Worm (Caenorhabditis elegans) whole organism, mixed stage, embryonic: Measurements from ENCODE around the gene R13A5.7.
A peak's percentile ranks its signal among the peaks of the same experiment; 100 is the strongest.

ENCODE experiments used
- M03D4.4 ChIP-seq: sonication (generic microtip); optimal IDR thresholded peaks from 2 replicates; lab custom pipeline; 2017; ENCODE audit warnings: mild to moderate bottlenecking, missing genetic modification characterization, missing compliant biosample characterization
- bed-3 ChIP-seq: fragments of 200-800 bp; sonication (Bioruptor generic); optimal IDR thresholded peaks from 3 replicates; lab custom pipeline; 2018; ENCODE audit warnings: mild to moderate bottlenecking, missing genetic modification characterization, moderate library complexity, missing compliant biosample characterization
- blmp-1 ChIP-seq: fragments of 150-350 bp; optimal IDR thresholded peaks from 2 replicates; lab custom pipeline; 2014; ENCODE audit warnings: missing biosample characterization, missing genetic modification characterization
- ceh-39 ChIP-seq: fragments of 150-350 bp; optimal IDR thresholded peaks from 2 replicates; lab custom pipeline; 2014; ENCODE audit warnings: missing biosample characterization, missing genetic modification characterization
- ceh-43 ChIP-seq: fragments of 200-800 bp; sonication (Bioruptor generic); optimal IDR thresholded peaks from 2 replicates; lab custom pipeline; 2018; ENCODE audit warnings: mild to moderate bottlenecking, missing genetic modification characterization, moderate library complexity, missing compliant biosample characterization
- ceh-83 ChIP-seq: fragments of 200-800 bp; sonication (Bioruptor generic); optimal IDR thresholded peaks from 2 replicates; lab custom pipeline; 2018; ENCODE audit warnings: mild to moderate bottlenecking, missing genetic modification characterization, missing compliant biosample characterization
- ces-1 ChIP-seq: fragments of 150-350 bp; optimal IDR thresholded peaks from 2 replicates; lab custom pipeline; 2014; ENCODE audit warnings: missing biosample characterization, missing genetic modification reagents, missing genetic modification characterization
- cnd-1 ChIP-seq: fragments of 200-800 bp; sonication (Bioruptor generic); optimal IDR thresholded peaks from 2 replicates; lab custom pipeline; 2018; ENCODE audit warnings: mild to moderate bottlenecking, missing genetic modification characterization, missing compliant biosample characterization
- drap-1 ChIP-seq: fragments of 200-800 bp; sonication (Bioruptor generic); optimal IDR thresholded peaks from 3 replicates; lab custom pipeline; 2018; ENCODE audit warnings: mild to moderate bottlenecking, missing genetic modification characterization, missing compliant biosample characterization
- elt-1 ChIP-seq: sonication (generic microtip); optimal IDR thresholded peaks from 2 replicates; lab custom pipeline; 2017; ENCODE audit warnings: missing genetic modification characterization, mild to moderate bottlenecking, missing compliant biosample characterization, antibody characterized with exemption, moderate library complexity, borderline replicate concordance; ENCODE audit not compliant: insufficient read depth
- elt-3 ChIP-seq: fragments of 150-350 bp; optimal IDR thresholded peaks from 2 replicates; lab custom pipeline; 2014; ENCODE audit warnings: missing biosample characterization, missing genetic modification characterization
- flh-1 ChIP-seq: fragments of 200-800 bp; sonication (Bioruptor generic); optimal IDR thresholded peaks from 2 replicates; lab custom pipeline; 2018; ENCODE audit warnings: mild to moderate bottlenecking, missing genetic modification characterization, moderate library complexity, missing compliant biosample characterization
- ham-2 ChIP-seq: fragments of 200-800 bp; sonication (Bioruptor generic); optimal IDR thresholded peaks from 2 replicates; lab custom pipeline; 2018; ENCODE audit warnings: mild to moderate bottlenecking, missing genetic modification characterization, missing compliant biosample characterization
- hlh-1 ChIP-seq: fragments of 150-350 bp; optimal IDR thresholded peaks from 2 replicates; lab custom pipeline; 2014; ENCODE audit warnings: missing biosample characterization, missing genetic modification reagents, missing genetic modification characterization
- lin-13 ChIP-seq: fragments of 150-350 bp; optimal IDR thresholded peaks from 2 replicates; lab custom pipeline; 2014; ENCODE audit warnings: missing biosample characterization, missing genetic modification characterization
- lin-32 ChIP-seq: fragments of 200-800 bp; sonication (Bioruptor generic); optimal IDR thresholded peaks from 2 replicates; lab custom pipeline; 2018; ENCODE audit warnings: mild to moderate bottlenecking, missing genetic modification characterization, missing compliant biosample characterization
- lsy-2 ChIP-seq: fragments of 150-350 bp; optimal IDR thresholded peaks from 2 replicates; lab custom pipeline; 2014; ENCODE audit warnings: missing biosample characterization, missing genetic modification characterization
- mab-5 ChIP-seq: fragments of 150-350 bp; optimal IDR thresholded peaks from 2 replicates; lab custom pipeline; 2014; ENCODE audit warnings: missing biosample characterization, missing genetic modification characterization
- mep-1 ChIP-seq: fragments of 150-350 bp; optimal IDR thresholded peaks from 2 replicates; lab custom pipeline; 2017; ENCODE audit warnings: missing biosample characterization, missing genetic modification reagents, missing genetic modification characterization, inconsistent platforms
- mls-2 ChIP-seq: sonication (generic microtip); optimal IDR thresholded peaks from 2 replicates; lab custom pipeline; 2016; ENCODE audit warnings: mild to moderate bottlenecking, missing genetic modification characterization, moderate library complexity, missing compliant biosample characterization
- nhr-12 ChIP-seq: fragments of 150-350 bp; optimal IDR thresholded peaks from 2 replicates; lab custom pipeline; 2014; ENCODE audit warnings: missing biosample characterization, missing genetic modification characterization
- nhr-2 ChIP-seq: fragments of 150-350 bp; optimal IDR thresholded peaks from 2 replicates; lab custom pipeline; 2014; ENCODE audit warnings: missing biosample characterization, missing genetic modification characterization
- nhr-237 ChIP-seq: fragments of 150-350 bp; optimal IDR thresholded peaks from 2 replicates; lab custom pipeline; 2014; ENCODE audit warnings: missing biosample characterization, missing genetic modification characterization
- nhr-28 ChIP-seq: fragments of 150-350 bp; optimal IDR thresholded peaks from 2 replicates; lab custom pipeline; 2014; ENCODE audit warnings: missing biosample characterization, missing genetic modification characterization
- nhr-76 ChIP-seq: sonication (generic microtip); optimal IDR thresholded peaks from 2 replicates; lab custom pipeline; 2017; ENCODE audit warnings: missing biosample characterization, missing genetic modification characterization
- pha-4 ChIP-seq: fragments of 150-350 bp; optimal IDR thresholded peaks from 2 replicates; lab custom pipeline; 2018; ENCODE audit warnings: missing biosample characterization, missing genetic modification reagents, missing genetic modification characterization
- sem-2 ChIP-seq: fragments of 200-800 bp; sonication (Bioruptor generic); optimal IDR thresholded peaks from 2 replicates; lab custom pipeline; 2018; ENCODE audit warnings: mild to moderate bottlenecking, missing genetic modification characterization, missing compliant biosample characterization
- snpc-4 ChIP-seq: fragments of 150-350 bp; optimal IDR thresholded peaks from 2 replicates; lab custom pipeline; 2014; ENCODE audit warnings: missing biosample characterization, missing genetic modification characterization
- sptf-1 ChIP-seq: sonication (generic microtip); optimal IDR thresholded peaks from 2 replicates; lab custom pipeline; 2017; ENCODE audit warnings: mild to moderate bottlenecking, missing genetic modification characterization, moderate library complexity, missing compliant biosample characterization
- tbx-8 ChIP-seq: fragments of 200-800 bp; sonication (Bioruptor generic); optimal IDR thresholded peaks from 2 replicates; lab custom pipeline; 2018; ENCODE audit warnings: mild to moderate bottlenecking, missing genetic modification characterization, moderate library complexity, missing compliant biosample characterization
- unc-120 ChIP-seq: sonication (generic microtip); optimal IDR thresholded peaks from 2 replicates; lab custom pipeline; 2017; ENCODE audit warnings: missing genetic modification characterization, missing compliant biosample characterization; ENCODE audit not compliant: poor library complexity, severe bottlenecking
- unc-39 ChIP-seq: fragments of 150-350 bp; optimal IDR thresholded peaks from 2 replicates; lab custom pipeline; 2014; ENCODE audit warnings: missing biosample characterization, missing genetic modification characterization
- unc-62 ChIP-seq: fragments of 150-350 bp; optimal IDR thresholded peaks from 2 replicates; lab custom pipeline; 2014; ENCODE audit warnings: missing biosample characterization, missing genetic modification reagents, missing genetic modification characterization
- zip-8 ChIP-seq: fragments of 150-350 bp; optimal IDR thresholded peaks from 2 replicates; lab custom pipeline; 2014; ENCODE audit warnings: missing biosample characterization, missing genetic modification characterization
- ztf-11 ChIP-seq: fragments of 150-350 bp; optimal IDR thresholded peaks from 2 replicates; lab custom pipeline; 2014; ENCODE audit warnings: missing biosample characterization, missing genetic modification characterization

R13A5.7 gene

DNA sequence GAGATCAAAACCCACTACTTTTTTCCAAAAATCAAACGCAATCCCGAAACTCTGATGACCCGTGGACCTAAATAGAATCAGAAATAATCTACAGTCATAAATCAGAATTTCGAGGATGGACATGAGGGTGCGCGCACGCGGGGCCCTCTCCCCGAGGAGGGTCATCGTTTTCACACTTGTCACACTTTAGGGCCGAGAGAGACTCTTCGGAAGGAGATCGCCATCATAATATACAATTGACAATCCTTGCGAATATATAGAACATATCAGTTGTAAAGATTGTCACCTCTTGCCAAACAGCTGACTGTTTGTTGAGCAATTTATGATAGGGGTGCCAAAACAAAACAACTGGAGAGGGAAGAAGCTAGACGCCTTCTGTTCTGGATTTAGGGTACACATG is 39.8 kb downstream of the R13A5.7 start:
- TF ChIP-seq hlh-1 (tag; lab: Kevin White, UChicago) (peak; percentile 70), ces-1 (GFP tag; lab: Kevin White, UChicago) (no peak), elt-3 (no peak), unc-62 (GFP tag; lab: Kevin White, UChicago) (peak; percentile 79)
- TF ChIP-seq, all 35 proteins: peak for 2

DNA sequence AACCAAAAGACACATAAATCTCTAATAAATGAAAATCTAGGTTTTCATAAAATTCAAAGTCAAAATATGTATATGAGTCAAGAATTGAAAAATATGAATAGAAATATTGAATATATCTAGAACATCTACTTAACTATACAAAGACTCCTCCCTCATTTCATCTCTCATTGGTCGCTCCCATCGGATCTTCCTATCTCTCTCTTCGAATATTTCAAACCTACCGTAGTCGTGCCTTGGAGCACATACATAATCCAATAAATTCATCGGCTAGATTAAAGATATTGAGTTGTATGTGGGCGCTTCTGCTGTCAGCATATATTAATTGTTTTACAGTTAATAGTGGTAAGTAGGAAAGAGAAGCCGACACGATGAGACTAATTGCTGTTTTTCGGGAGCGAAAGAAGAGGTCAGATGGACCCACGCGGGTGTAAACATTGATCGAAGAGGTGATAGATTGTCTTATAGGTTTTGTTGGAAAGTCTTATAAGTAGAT is 42.9 kb downstream of the R13A5.7 start:
- TF ChIP-seq lsy-2 (tag; lab: Kevin White, UChicago) = peak; percentile 30
- TF ChIP-seq M03D4.4 (tag; lab: Kevin White, UChicago) = no peak
- peak; percentile 81 for TF ChIP-seq unc-62 (GFP tag; lab: Kevin White, UChicago)
- TF ChIP-seq mls-2 (tag; lab: Kevin White, UChicago) = no peak
- no peak for TF ChIP-seq lin-13 (tag; lab: Kevin White, UChicago)

DNA sequence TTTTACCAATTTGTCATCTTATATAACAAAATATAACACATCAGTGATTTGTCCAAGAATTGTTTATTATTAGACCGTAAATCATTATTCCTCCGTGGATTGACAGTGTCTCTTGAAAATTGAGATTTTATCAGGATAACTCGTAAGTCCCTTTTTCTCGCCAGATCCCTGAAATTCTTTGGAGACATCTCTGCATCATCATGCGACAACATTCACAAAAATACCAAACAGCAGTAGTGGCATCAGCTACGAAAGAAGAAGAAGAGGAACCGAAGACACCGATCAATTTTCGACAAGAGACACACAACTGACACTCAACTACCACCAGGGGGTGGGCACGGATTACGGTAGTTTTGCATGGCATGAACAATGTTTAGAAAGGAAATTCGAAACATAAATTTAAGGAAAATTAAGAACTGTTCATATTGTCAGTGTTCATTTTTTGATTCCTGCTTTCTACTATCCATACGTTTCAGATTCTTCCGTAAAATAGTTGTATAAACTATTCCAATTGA is 45.0 kb downstream of the R13A5.7 start:
- peak; percentile 1 for TF ChIP-seq hlh-1 (tag; lab: Kevin White, UChicago)
- TF ChIP-seq unc-62 (GFP tag; lab: Kevin White, UChicago) = peak; percentile 64
- no peak for TF ChIP-seq ceh-43 (GFP tag; lab: Kevin White, UChicago)
- no peak for TF ChIP-seq mls-2 (tag; lab: Kevin White, UChicago)
- TF ChIP-seq unc-39 (tag; lab: Kevin White, UChicago) = no peak
- no peak for TF ChIP-seq tbx-8 (GFP tag; lab: Kevin White, UChicago)
- peak; percentile 27 for TF ChIP-seq elt-1 (tag; lab: Kevin White, UChicago)
- TF ChIP-seq cnd-1 = no peak
- peak; percentile 15 for TF ChIP-seq lsy-2 (tag; lab: Kevin White, UChicago)
- TF ChIP-seq ham-2 (GFP tag; lab: Kevin White, UChicago) = no peak
- TF ChIP-seq drap-1 = no peak

DNA sequence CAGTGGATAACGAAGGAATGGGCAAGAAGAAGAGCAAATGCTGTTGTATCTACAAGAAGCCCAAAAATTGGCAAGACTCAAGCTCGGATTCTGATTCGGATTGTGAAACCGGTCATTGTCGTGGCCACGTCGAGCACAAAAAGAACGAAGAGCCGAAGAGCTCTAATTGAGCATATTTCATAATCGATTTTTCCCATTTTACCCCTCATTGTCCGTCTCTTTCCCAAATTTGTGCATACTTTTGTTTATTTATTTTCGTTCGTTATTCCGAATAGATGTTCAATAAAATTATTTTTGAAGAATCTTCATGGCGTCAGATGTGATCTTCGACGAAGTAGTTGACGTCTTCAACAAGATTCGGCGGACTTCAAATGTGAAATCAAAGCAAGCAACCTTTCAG is 48.8 kb downstream of the R13A5.7 start, which contains the start of gene lig-4:
Gene lig-4, plus strand, starts transcription at position 301 of the 400 bp plus-strand sequence.
- no peak for TF ChIP-seq nhr-2 (tag; lab: Kevin White, UChicago)
- TF ChIP-seq elt-1 (tag; lab: Kevin White, UChicago) = no peak
- TF ChIP-seq lsy-2 (tag; lab: Kevin White, UChicago) = no peak
- TF ChIP-seq pha-4 (tag; lab: Kevin White, UChicago) = no peak
- no peak for TF ChIP-seq sptf-1
- TF ChIP-seq ceh-83 (GFP tag; lab: Kevin White, UChicago) = no peak
- no peak for TF ChIP-seq blmp-1 (tag; lab: Kevin White, UChicago)
- TF ChIP-seq nhr-237 (tag; lab: Kevin White, UChicago) = no peak
- no peak for TF ChIP-seq sem-2 (GFP tag; lab: Kevin White, UChicago)
- TF ChIP-seq lin-13 (tag; lab: Kevin White, UChicago) = no peak
- TF ChIP-seq drap-1 = no peak
- TF ChIP-seq, all 35 proteins: peak for 0

DNA sequence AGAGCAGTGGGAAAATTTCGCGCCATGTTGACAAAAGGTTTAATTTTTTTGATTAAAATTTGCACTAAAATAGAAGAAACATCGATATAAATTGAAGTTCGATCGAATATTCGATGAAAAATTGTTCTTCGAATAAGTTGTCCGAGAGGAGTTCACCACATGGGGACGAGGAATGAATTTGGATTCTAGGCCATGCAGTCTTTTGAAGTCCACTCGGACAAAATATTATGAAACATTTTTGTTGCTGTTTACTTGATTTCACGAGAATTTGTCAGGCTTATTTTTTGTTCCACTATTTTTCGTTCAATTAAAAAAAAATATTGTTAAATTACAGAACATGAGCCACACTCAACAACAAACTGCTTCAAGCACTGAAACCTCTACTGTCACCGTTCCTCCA is 49.3 kb downstream of the R13A5.7 start, which contains the start of the genes cux-7 and C07H6.2:
Gene cux-7, minus strand, starts transcription at position 174 of the 400 bp plus-strand sequence.
Gene C07H6.2, plus strand, starts transcription at position 338 of the 400 bp plus-strand sequence.
- TF ChIP-seq mab-5 (tag; lab: Kevin White, UChicago) = no peak
- no peak for TF ChIP-seq nhr-76 (tag; lab: Kevin White, UChicago)
- TF ChIP-seq M03D4.4 (tag; lab: Kevin White, UChicago) = peak; percentile 29
- TF ChIP-seq cnd-1 = peak; percentile 65
- no peak for TF ChIP-seq lsy-2 (tag; lab: Kevin White, UChicago)
- peak; percentile 17 for TF ChIP-seq unc-120 (tag; lab: Kevin White, UChicago)
- peak; percentile 18 for TF ChIP-seq ceh-83 (GFP tag; lab: Kevin White, UChicago)
- no peak for TF ChIP-seq zip-8 (tag; lab: Kevin White, UChicago)
- no peak for TF ChIP-seq elt-3
- TF ChIP-seq snpc-4 (tag; lab: Kevin White, UChicago) = no peak
- no peak for TF ChIP-seq elt-1 (tag; lab: Kevin White, UChicago)
- TF ChIP-seq nhr-12 (tag; lab: Kevin White, UChicago) = no peak
- no peak for TF ChIP-seq ces-1 (GFP tag; lab: Kevin White, UChicago)
- no peak for TF ChIP-seq tbx-8 (GFP tag; lab: Kevin White, UChicago)
- TF ChIP-seq flh-1 = no peak
- TF ChIP-seq ceh-43 (GFP tag; lab: Kevin White, UChicago) = no peak
- no peak for TF ChIP-seq ham-2 (GFP tag; lab: Kevin White, UChicago)
- peak; percentile 74 for TF ChIP-seq drap-1
- TF ChIP-seq lin-32 (GFP tag; lab: Kevin White, UChicago) = peak; percentile 51
- TF ChIP-seq mep-1 (tag; lab: Kevin White, UChicago) = no peak
- TF ChIP-seq bed-3 (GFP tag; lab: Kevin White, UChicago) = no peak
- peak; percentile 59 for TF ChIP-seq lin-13 (tag; lab: Kevin White, UChicago)
- TF ChIP-seq pha-4 (tag; lab: Kevin White, UChicago) = peak; percentile 38
- TF ChIP-seq nhr-2 (tag; lab: Kevin White, UChicago) = no peak
- TF ChIP-seq unc-62 (GFP tag; lab: Kevin White, UChicago) = no peak
- no peak for TF ChIP-seq blmp-1 (tag; lab: Kevin White, UChicago)
- no peak for TF ChIP-seq nhr-28 (tag; lab: Kevin White, UChicago)
- peak; percentile 70 for TF ChIP-seq sptf-1
- TF ChIP-seq mls-2 (tag; lab: Kevin White, UChicago) = peak; percentile 47
- no peak for TF ChIP-seq ztf-11 (tag; lab: Kevin White, UChicago)
- TF ChIP-seq nhr-237 (tag; lab: Kevin White, UChicago) = no peak
- TF ChIP-seq unc-39 (tag; lab: Kevin White, UChicago) = no peak
- TF ChIP-seq hlh-1 (tag; lab: Kevin White, UChicago) = no peak
- TF ChIP-seq ceh-39 (tag; lab: Kevin White, UChicago) = no peak
- peak; percentile 33 for TF ChIP-seq sem-2 (GFP tag; lab: Kevin White, UChicago)
